Fruit fly (Drosophila melanogaster) whole organism, embryonic: ENCODE measurements around the gene CG34291.

Source experiments
- Adf1 ChIP-seq: fragments of 200-800 bp; sonication (Bioruptor generic); IDR thresholded peaks from 2 replicates; pipeline ENCODE4 v1.3.6; 2022; ENCODE audit warnings: missing biosample characterization, missing genetic modification characterization
- Awh ChIP-seq: fragments of 200-800 bp; sonication (Bioruptor generic); IDR thresholded peaks from 2 replicates; pipeline ENCODE4, ENCODE4 v1.3.6; 2022; ENCODE audit warnings: missing biosample characterization, missing genetic modification characterization
- Blimp-1 ChIP-seq: fragments of 200-800 bp; sonication (Bioruptor generic); optimal IDR thresholded peaks from 3 replicates; lab custom pipeline; 2018; ENCODE audit warnings: missing biosample characterization, missing genetic modification characterization, mild to moderate bottlenecking, moderate library complexity, missing genetic modification reagents
- CG10147 ChIP-seq: fragments of 200-800 bp; sonication (Bioruptor generic); optimal IDR thresholded peaks from 2 replicates; lab custom pipeline; 2019; ENCODE audit warnings: missing biosample characterization, mild to moderate bottlenecking, missing genetic modification characterization, moderate library complexity
- CG10366 ChIP-seq: fragments of 200-800 bp; sonication (Bioruptor generic); IDR thresholded peaks from 2 replicates; pipeline ENCODE4 v1.3.6; 2022; ENCODE audit warnings: missing biosample characterization, missing genetic modification characterization
- CG13894 ChIP-seq: fragments of 200-800 bp; sonication (Bioruptor generic); optimal IDR thresholded peaks from 3 replicates; lab custom pipeline; 2018; ENCODE audit warnings: missing biosample characterization, mild to moderate bottlenecking, missing genetic modification characterization, moderate library complexity
- CG15073 ChIP-seq: fragments of 200-800 bp; sonication (Bioruptor generic); optimal IDR thresholded peaks from 2 replicates; lab custom pipeline; 2016; ENCODE audit warnings: missing biosample characterization, missing genetic modification characterization
- CG17186 ChIP-seq: fragments of 200-800 bp; sonication (Bioruptor generic); optimal IDR thresholded peaks from 3 replicates; lab custom pipeline; 2017; ENCODE audit warnings: missing biosample characterization, missing genetic modification reagents, missing genetic modification characterization
- CG17328 ChIP-seq: fragments of 200-800 bp; sonication (Bioruptor generic); IDR thresholded peaks from 2 replicates; pipeline ENCODE4 v1.3.6; 2022; ENCODE audit warnings: missing biosample characterization, missing genetic modification characterization
- CG17802 ChIP-seq: fragments of 200-800 bp; sonication (Bioruptor generic); optimal IDR thresholded peaks from 2 replicates; lab custom pipeline; 2018; ENCODE audit warnings: missing biosample characterization, mild to moderate bottlenecking, missing genetic modification characterization, moderate library complexity
- CG1792 ChIP-seq: fragments of 200-800 bp; sonication (Bioruptor generic); optimal IDR thresholded peaks from 2 replicates; lab custom pipeline; 2016; ENCODE audit warnings: missing biosample characterization, missing genetic modification characterization
- CG2875 ChIP-seq: fragments of 200-800 bp; sonication (Bioruptor generic); optimal IDR thresholded peaks from 2 replicates; lab custom pipeline; 2017; ENCODE audit warnings: missing biosample characterization, mild to moderate bottlenecking, missing genetic modification characterization, missing genetic modification reagents
- CG30020 ChIP-seq: fragments of 200-800 bp; optimal IDR thresholded peaks from 2 replicates; lab custom pipeline; 2019; ENCODE audit warnings: missing biosample characterization, mild to moderate bottlenecking, missing genetic modification characterization, moderate library complexity
- CG3407 ChIP-seq: fragments of 200-800 bp; sonication (Bioruptor generic); optimal IDR thresholded peaks from 2 replicates; lab custom pipeline; 2018; ENCODE audit warnings: missing biosample characterization, mild to moderate bottlenecking, missing genetic modification characterization
- CG34376 ChIP-seq: fragments of 200-800 bp; sonication (Bioruptor generic); optimal IDR thresholded peaks from 2 replicates; lab custom pipeline; 2018; ENCODE audit warnings: missing biosample characterization, mild to moderate bottlenecking, missing genetic modification characterization
- CG3838 ChIP-seq: fragments of 200-800 bp; sonication (Bioruptor generic); optimal IDR thresholded peaks from 3 replicates; lab custom pipeline; 2016; ENCODE audit warnings: missing biosample characterization, missing genetic modification characterization
- CG3995 ChIP-seq: fragments of 200-800 bp; sonication (Bioruptor generic); optimal IDR thresholded peaks from 3 replicates; lab custom pipeline; 2016; ENCODE audit warnings: missing biosample characterization, missing genetic modification characterization
- CG4360 ChIP-seq: fragments of 200-800 bp; sonication (Bioruptor generic); IDR thresholded peaks from 2 replicates; pipeline ENCODE4 v1.3.6; 2022; ENCODE audit warnings: missing biosample characterization, missing genetic modification characterization
- CG7556 ChIP-seq: fragments of 200-800 bp; sonication (Bioruptor generic); optimal IDR thresholded peaks from 2 replicates; lab custom pipeline; 2017; ENCODE audit warnings: missing biosample characterization, mild to moderate bottlenecking, missing genetic modification characterization
- CG9932 ChIP-seq: fragments of 200-800 bp; sonication (Bioruptor generic); IDR thresholded peaks from 2 replicates; pipeline ENCODE4 v1.3.6; 2022; ENCODE audit warnings: missing biosample characterization, missing genetic modification characterization
- Dll ChIP-seq: fragments of 200-800 bp; sonication (Bioruptor generic); IDR thresholded peaks from 4 replicates; pipeline ENCODE4 v1.3.6; 2022; ENCODE audit warnings: missing biosample characterization, missing genetic modification characterization; ENCODE audit not compliant: partially characterized antibody
- Hr78 ChIP-seq, 2 experiments: fragments of 200-800 bp in 1 of 2; fragments of >200 bp in 1 of 2; sonication (Bioruptor generic) in 1 of 2; optimal IDR thresholded peaks; 2 replicates each; lab custom pipeline; 2017 to 2019; ENCODE audit warnings: missing biosample characterization in 2 of 2, missing genetic modification characterization in 2 of 2, mild to moderate bottlenecking in 1 of 2, moderate library complexity in 1 of 2
- Lhr ChIP-seq: fragments of 200-800 bp; sonication (Bioruptor generic); optimal IDR thresholded peaks from 3 replicates; lab custom pipeline; 2017; ENCODE audit warnings: mild to moderate bottlenecking, missing biosample characterization, missing genetic modification reagents, missing genetic modification characterization
- Lim3 ChIP-seq: fragments of 200-800 bp; sonication (Bioruptor generic); IDR thresholded peaks from 2 replicates; pipeline ENCODE4 v1.3.6; 2022; ENCODE audit warnings: missing biosample characterization, missing genetic modification characterization
- Meics ChIP-seq: fragments of 200-800 bp; sonication (Bioruptor generic); optimal IDR thresholded peaks from 2 replicates; lab custom pipeline; 2017; ENCODE audit warnings: missing biosample characterization, mild to moderate bottlenecking, missing genetic modification characterization
- NC2β ChIP-seq: fragments of 200-800 bp; sonication (Bioruptor generic); optimal IDR thresholded peaks from 2 replicates; lab custom pipeline; 2016; ENCODE audit warnings: missing biosample characterization, missing genetic modification characterization
- Opbp ChIP-seq: fragments of 200-800 bp; sonication (Bioruptor generic); IDR thresholded peaks from 3 replicates; pipeline ENCODE4 v1.3.6; 2022; ENCODE audit warnings: missing biosample characterization, missing genetic modification characterization; ENCODE audit not compliant: partially characterized antibody
- Tbp ChIP-seq: fragments of >200 bp; optimal IDR thresholded peaks from 2 replicates; lab custom pipeline; 2018; ENCODE audit warnings: missing biosample characterization, missing genetic modification characterization
- ac ChIP-seq: fragments of 200-800 bp; sonication (Bioruptor generic); optimal IDR thresholded peaks from 3 replicates; lab custom pipeline; 2017; ENCODE audit warnings: missing biosample characterization, mild to moderate bottlenecking, missing genetic modification characterization
- ap ChIP-seq: fragments of 200-800 bp; sonication (Bioruptor generic); IDR thresholded peaks from 2 replicates; pipeline ENCODE4 v1.3.6; 2022; ENCODE audit warnings: missing biosample characterization, missing genetic modification characterization
- ase ChIP-seq: fragments of 200-800 bp; sonication (Bioruptor generic); IDR thresholded peaks from 3 replicates; pipeline ENCODE4 v1.3.6; 2022; ENCODE audit warnings: missing biosample characterization, missing genetic modification characterization
- az2 ChIP-seq: fragments of 200-800 bp; sonication (Bioruptor generic); optimal IDR thresholded peaks from 3 replicates; lab custom pipeline; 2016; ENCODE audit warnings: missing biosample characterization, missing genetic modification characterization
- chinmo ChIP-seq: fragments of 200-800 bp; sonication (Bioruptor generic); IDR thresholded peaks from 4 replicates; pipeline ENCODE4 v1.3.6; 2022; ENCODE audit warnings: missing biosample characterization, missing genetic modification characterization; ENCODE audit not compliant: partially characterized antibody
- danr ChIP-seq: fragments of 200-800 bp; sonication (Bioruptor generic); IDR thresholded peaks from 2 replicates; pipeline ENCODE4 v1.3.6; 2022; ENCODE audit warnings: missing biosample characterization, missing genetic modification characterization
- ems ChIP-seq: fragments of 200-800 bp; sonication (Bioruptor generic); optimal IDR thresholded peaks from 3 replicates; lab custom pipeline; 2016; ENCODE audit warnings: missing biosample characterization, missing genetic modification characterization
- ewg ChIP-seq: fragments of 200-800 bp; sonication (Bioruptor generic); optimal IDR thresholded peaks from 3 replicates; lab custom pipeline; 2017; ENCODE audit warnings: mild to moderate bottlenecking, missing biosample characterization, missing genetic modification reagents, missing genetic modification characterization
- eyg ChIP-seq: fragments of 200-800 bp; sonication (Bioruptor generic); optimal IDR thresholded peaks from 3 replicates; lab custom pipeline; 2016; ENCODE audit warnings: missing biosample characterization, missing genetic modification characterization
- fru ChIP-seq: fragments of >200 bp; optimal IDR thresholded peaks from 2 replicates; lab custom pipeline; 2017
- hth ChIP-seq: fragments of >200 bp; optimal IDR thresholded peaks from 2 replicates; lab custom pipeline; 2017; ENCODE audit warnings: inconsistent platforms
- inv ChIP-seq: fragments of 200-800 bp; sonication (Bioruptor generic); IDR thresholded peaks from 2 replicates; pipeline ENCODE4 v1.3.6; 2022; ENCODE audit warnings: missing biosample characterization, missing genetic modification characterization; ENCODE audit not compliant: partially characterized antibody
- kay ChIP-seq: fragments of 200-800 bp; sonication (Bioruptor generic); optimal IDR thresholded peaks from 2 replicates; lab custom pipeline; 2016; ENCODE audit warnings: missing biosample characterization, missing genetic modification characterization
- mam ChIP-seq: fragments of 200-800 bp; sonication (Bioruptor generic); optimal IDR thresholded peaks from 3 replicates; lab custom pipeline; 2016; ENCODE audit warnings: missing biosample characterization, missing genetic modification characterization
- mld ChIP-seq: fragments of 200-800 bp; sonication (Bioruptor generic); IDR thresholded peaks from 3 replicates; pipeline ENCODE4 v1.3.6; 2022; ENCODE audit warnings: missing biosample characterization, missing genetic modification characterization; ENCODE audit not compliant: partially characterized antibody
- oc ChIP-seq: fragments of 200-800 bp; sonication (Bioruptor generic); optimal IDR thresholded peaks from 2 replicates; lab custom pipeline; 2018; ENCODE audit warnings: missing biosample characterization, mild to moderate bottlenecking, missing genetic modification characterization, moderate library complexity
- pfk ChIP-seq: fragments of 200-800 bp; sonication (Bioruptor generic); optimal IDR thresholded peaks from 2 replicates; lab custom pipeline; 2018; ENCODE audit warnings: missing biosample characterization, mild to moderate bottlenecking, missing genetic modification characterization, moderate library complexity
- phol ChIP-seq: fragments of 200-800 bp; sonication (Bioruptor generic); optimal IDR thresholded peaks from 3 replicates; lab custom pipeline; 2018; ENCODE audit warnings: missing biosample characterization, mild to moderate bottlenecking, missing genetic modification characterization, moderate library complexity
- sima ChIP-seq: fragments of 200-800 bp; sonication (Bioruptor generic); optimal IDR thresholded peaks from 2 replicates; lab custom pipeline; 2016; ENCODE audit warnings: missing biosample characterization, missing genetic modification characterization
- slbo ChIP-seq: fragments of 200-800 bp; sonication (Bioruptor generic); IDR thresholded peaks from 2 replicates; pipeline ENCODE4 v1.3.6; 2022; ENCODE audit warnings: missing biosample characterization, missing genetic modification characterization
- sr ChIP-seq: fragments of 200-800 bp; sonication (Bioruptor generic); IDR thresholded peaks from 3 replicates; pipeline ENCODE4 v1.3.6; 2022; ENCODE audit warnings: missing biosample characterization, missing genetic modification characterization
- trem ChIP-seq: fragments of 200-800 bp; optimal IDR thresholded peaks from 3 replicates; lab custom pipeline; 2019; ENCODE audit warnings: missing biosample characterization, mild to moderate bottlenecking, missing genetic modification characterization, moderate library complexity
- usp ChIP-seq: fragments of >200 bp; optimal IDR thresholded peaks from 2 replicates; lab custom pipeline; 2017; ENCODE audit warnings: missing biosample characterization, missing genetic modification characterization

CG34291 gene

DNA sequence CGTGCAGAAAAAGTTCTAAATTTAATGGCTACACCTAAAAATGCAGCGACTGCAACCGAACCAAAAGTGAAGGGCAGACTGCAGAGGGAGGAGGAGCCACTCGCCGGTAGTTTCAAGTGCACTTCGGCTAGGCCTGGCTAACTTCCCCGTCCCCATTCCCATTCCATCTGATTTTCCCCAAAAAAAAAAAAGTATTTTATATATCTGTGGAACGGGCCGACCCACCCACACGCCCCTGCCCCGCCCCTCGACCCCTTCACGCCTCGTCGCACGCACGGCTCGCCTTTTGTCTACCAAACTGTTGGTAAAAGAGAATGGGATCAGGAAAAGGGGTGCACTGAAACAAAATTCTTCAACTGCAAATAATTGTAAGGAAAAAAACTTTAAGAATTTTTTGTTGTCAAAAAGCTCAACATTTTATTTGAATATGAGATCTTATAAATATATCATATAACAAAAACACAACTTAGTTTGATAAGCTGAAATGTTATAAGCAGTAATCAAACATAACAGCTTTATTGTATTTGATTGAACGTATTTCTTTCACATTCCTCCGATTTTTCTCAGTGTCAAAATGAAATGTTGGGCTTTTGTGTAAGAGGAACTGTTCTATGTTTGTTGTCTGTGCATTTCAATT, 18.4 kb upstream of the CG34291 start (continued):
- no peak for TF ChIP-seq oc (tag; lab: Kevin White, UChicago)
- no peak for TF ChIP-seq Awh (GFP tag; lab: Robert Waterston, UW)
- TF ChIP-seq mam (GFP tag; lab: Kevin White, UChicago) = no peak
- TF ChIP-seq CG17186 = peak; percentile 17
- TF ChIP-seq Lim3 (GFP tag; lab: Robert Waterston, UW) = no peak
- TF ChIP-seq CG1792 (GFP tag; lab: Kevin White, UChicago) = no peak
- peak; percentile 60 for TF ChIP-seq CG10147
- TF ChIP-seq Tbp (GFP tag; lab: Kevin White, UChicago) = no peak
- no peak for TF ChIP-seq ap (GFP tag; lab: Robert Waterston, UW)
- TF ChIP-seq Opbp (GFP tag; lab: Robert Waterston, UW) = no peak
- no peak for TF ChIP-seq CG15073 (GFP tag; lab: Kevin White, UChicago)
- TF ChIP-seq Adf1 = no peak
- no peak for TF ChIP-seq mld (GFP tag; lab: Robert Waterston, UW)
- TF ChIP-seq eyg (GFP tag; lab: Kevin White, UChicago) = no peak
- TF ChIP-seq CG7556 = peak; percentile 62
- TF ChIP-seq ac (GFP tag; lab: Kevin White, UChicago) = no peak
- TF ChIP-seq Meics (GFP tag; lab: Kevin White, UChicago) = peak; percentile 59
- TF ChIP-seq CG3407 (GFP tag; lab: Kevin White, UChicago) = peak; percentile 27
- TF ChIP-seq ase = no peak
- TF ChIP-seq trem = peak; percentile 58
- peak; percentile 95 for TF ChIP-seq sr (GFP tag; lab: Robert Waterston, UW)
- peak; percentile 88 for TF ChIP-seq Blimp-1 (GFP tag; lab: Kevin White, UChicago)
- no peak for TF ChIP-seq fru (lab: Kevin White, UChicago)
- no peak for TF ChIP-seq CG30020 (tag; lab: Kevin White, UChicago)
- TF ChIP-seq CG10366 (GFP tag; lab: Robert Waterston, UW) = no peak
- TF ChIP-seq Hr78 (GFP tag; optimal IDR thresholded peaks at IDR 0.05; lab: Kevin White, UChicago) = no peak
- no peak for TF ChIP-seq CG4360 (GFP tag; lab: Robert Waterston, UW)
- no peak for TF ChIP-seq kay
- TF ChIP-seq pfk (GFP tag; lab: Kevin White, UChicago) = no peak
- no peak for TF ChIP-seq CG34376 (GFP tag; lab: Kevin White, UChicago)
- TF ChIP-seq ems (GFP tag; lab: Kevin White, UChicago) = no peak
- TF ChIP-seq CG2875 (GFP tag; lab: Kevin White, UChicago) = peak; percentile 47
- TF ChIP-seq NC2β (GFP tag; lab: Kevin White, UChicago) = no peak
- peak; percentile 42 for TF ChIP-seq az2 (GFP tag; lab: Kevin White, UChicago)
- TF ChIP-seq CG3838 (GFP tag; lab: Kevin White, UChicago) = no peak
- TF ChIP-seq hth (lab: Kevin White, UChicago) = no peak
- no peak for TF ChIP-seq Dll (GFP tag; lab: Robert Waterston, UW)
- peak; percentile 22 for TF ChIP-seq ewg (GFP tag; lab: Kevin White, UChicago)
- no peak for TF ChIP-seq inv (GFP tag; lab: Robert Waterston, UW)
- TF ChIP-seq CG17802 (tag; lab: Kevin White, UChicago) = peak; percentile 4
- 0 out of 2 replicates have a peak, but pooled peaks have one; percentile 31 for TF ChIP-seq danr (GFP tag; lab: Robert Waterston, UW)
- no peak for TF ChIP-seq CG9932 (GFP tag; lab: Robert Waterston, UW)
- no peak for TF ChIP-seq Lhr (GFP tag; lab: Kevin White, UChicago)
- no peak for TF ChIP-seq CG13894 (tag; lab: Kevin White, UChicago)
- peak; percentile 38; the same call in 1 of the 2 replicates for TF ChIP-seq CG17328 (GFP tag; lab: Robert Waterston, UW)
- TF ChIP-seq usp (GFP tag; lab: Kevin White, UChicago) = no peak
- peak; percentile 87 for TF ChIP-seq phol (tag; lab: Kevin White, UChicago)
- no peak for TF ChIP-seq chinmo (GFP tag; lab: Robert Waterston, UW)
- no peak for TF ChIP-seq CG3995 (GFP tag; lab: Kevin White, UChicago)
- no peak for TF ChIP-seq sima
- TF ChIP-seq slbo (GFP tag; lab: Robert Waterston, UW) = no peak
